Worm (Caenorhabditis elegans) whole organism, early embryonic: ENCODE measurements around the gene F46B3.9.

Experiments used
- B0310.2 ChIP-seq: sonication (generic microtip); optimal IDR thresholded peaks from 2 replicates; lab custom pipeline; 2016; ENCODE audit warnings: mild to moderate bottlenecking, missing genetic modification characterization, missing compliant biosample characterization
- F13C5.2 ChIP-seq: sonication (generic microtip); optimal IDR thresholded peaks from 2 replicates; lab custom pipeline; 2017; ENCODE audit warnings: mild to moderate bottlenecking, missing genetic modification characterization, inconsistent platforms, missing compliant biosample characterization
- ama-1 ChIP-seq: fragments of 150-350 bp; optimal IDR thresholded peaks from 2 replicates; lab custom pipeline; 2014
- ceh-36 ChIP-seq: sonication (generic microtip); optimal IDR thresholded peaks from 2 replicates; lab custom pipeline; 2016; ENCODE audit warnings: missing genetic modification characterization, inconsistent platforms, missing compliant biosample characterization
- flt-1 ChIP-seq: fragments of 200-800 bp; sonication (Bioruptor generic); IDR thresholded peaks from 2 replicates; pipeline ENCODE4 v1.3.6; 2022; ENCODE audit warnings: missing genetic modification characterization, missing compliant biosample characterization
- hmg-4 ChIP-seq: fragments of 200-800 bp; sonication (Bioruptor generic); optimal IDR thresholded peaks from 2 replicates; lab custom pipeline; 2018; ENCODE audit warnings: mild to moderate bottlenecking, missing genetic modification characterization, missing compliant biosample characterization
- tbx-11 ChIP-seq: fragments of 200-800 bp; sonication (Bioruptor generic); IDR thresholded peaks from 2 replicates; pipeline ENCODE4 v1.3.6; 2022; ENCODE audit warnings: missing genetic modification characterization, missing compliant biosample characterization
- tra-4 ChIP-seq: sonication (generic microtip); optimal IDR thresholded peaks from 2 replicates; lab custom pipeline; 2017; ENCODE audit warnings: missing genetic modification characterization, missing compliant biosample characterization

- TF ChIP-seq flt-1 (GFP tag; lab: Robert Waterston, UW) (no peak), tbx-11 (GFP tag; lab: Robert Waterston, UW) (no peak), ceh-36 (tag; lab: Kevin White, UChicago) (no peak), ama-1 (lab: Kevin White, UChicago) (no peak), F13C5.2 (no peak), B0310.2 (tag; lab: Kevin White, UChicago) (no peak), hmg-4 (GFP tag; lab: Kevin White, UChicago) (no peak), tra-4 (tag; lab: Kevin White, UChicago) (no peak)
These were observed 16.4 kb downstream of the F46B3.9 start, which contains the start of gene grd-2 for ce11 chrV:20609494-20609893.
